Worm (Caenorhabditis elegans) whole organism, midembryonic: ENCODE measurements around the gene C30G12.1.

Source experiments
- flt-1 ChIP-seq: fragments of 200-800 bp; sonication (Bioruptor generic); IDR thresholded peaks from 2 replicates; pipeline ENCODE4 v1.3.6; 2022; ENCODE audit warnings: missing genetic modification characterization, missing compliant biosample characterization
- ref-1 ChIP-seq: fragments of 200-800 bp; sonication (Bioruptor generic); conservative IDR thresholded peaks from 2 replicates; pipeline ENCODE4 v1.3.6; 2022; ENCODE audit warnings: missing genetic modification reagents, missing genetic modification characterization, missing compliant biosample characterization
- tab-1 ChIP-seq: fragments of 200-800 bp; sonication (Bioruptor generic); IDR thresholded peaks from 2 replicates; pipeline ENCODE4 v1.3.6; 2022; ENCODE audit warnings: missing genetic modification characterization, missing compliant biosample characterization
- ztf-23 ChIP-seq: fragments of 200-800 bp; sonication (Bioruptor generic); IDR thresholded peaks from 2 replicates; pipeline ENCODE4 v1.3.6; 2022; ENCODE audit warnings: missing genetic modification reagents, missing genetic modification characterization, missing compliant biosample characterization

- TF ChIP-seq tab-1 (GFP tag; lab: Robert Waterston, UW) (no peak), ref-1 (GFP tag; lab: Robert Waterston, UW) (no peak), flt-1 (GFP tag; lab: Robert Waterston, UW) (no peak), ztf-23 (no peak)
Observed at ce11 chrII:7301670-7302151, 2.6 kb downstream of the C30G12.1 start, which contains the start of gene cul-4.
